Worm (Caenorhabditis elegans) whole organism, midembryonic: ENCODE data around the gene nse-4.

ENCODE experiments used
- flt-1 ChIP-seq: fragments of 200-800 bp; sonication (Bioruptor generic); IDR thresholded peaks from 2 replicates; pipeline ENCODE4 v1.3.6; 2022; ENCODE audit warnings: missing genetic modification characterization, missing compliant biosample characterization
- klf-2 ChIP-seq: fragments of 200-800 bp; sonication (Bioruptor generic); conservative IDR thresholded peaks from 2 replicates; pipeline ENCODE4 v1.3.6; 2022; ENCODE audit warnings: missing genetic modification reagents, missing genetic modification characterization, missing compliant biosample characterization
- med-1 ChIP-seq: sonication (generic microtip); optimal IDR thresholded peaks from 2 replicates; lab custom pipeline; 2017; ENCODE audit warnings: missing genetic modification characterization, mild to moderate bottlenecking, missing compliant biosample characterization, antibody characterized with exemption, missing genetic modification reagents; ENCODE audit not compliant: insufficient read depth
- ref-1 ChIP-seq: fragments of 200-800 bp; sonication (Bioruptor generic); conservative IDR thresholded peaks from 2 replicates; pipeline ENCODE4 v1.3.6; 2022; ENCODE audit warnings: missing genetic modification reagents, missing genetic modification characterization, missing compliant biosample characterization
- tab-1 ChIP-seq: fragments of 200-800 bp; sonication (Bioruptor generic); IDR thresholded peaks from 2 replicates; pipeline ENCODE4 v1.3.6; 2022; ENCODE audit warnings: missing genetic modification characterization, missing compliant biosample characterization
- ztf-23 ChIP-seq: fragments of 200-800 bp; sonication (Bioruptor generic); IDR thresholded peaks from 2 replicates; pipeline ENCODE4 v1.3.6; 2022; ENCODE audit warnings: missing genetic modification reagents, missing genetic modification characterization, missing compliant biosample characterization

ce11 chrIV:11503654-11504053, 23.0 kb downstream of the nse-4 start:
- TF ChIP-seq klf-2 (no peak), ztf-23 (GFP tag; lab: Robert Waterston, UW) (no peak), ref-1 (GFP tag; lab: Robert Waterston, UW) (no peak), med-1 (GFP tag; lab: Kevin White, UChicago) (no peak), flt-1 (no peak), tab-1 (GFP tag; lab: Robert Waterston, UW) (no peak)
